Fruit fly (Drosophila melanogaster) whole organism: ENCODE results near the gene His3.3A.

Experiments
- CG8478 ChIP-seq: fragments of >200 bp; optimal IDR thresholded peaks from 2 replicates; lab custom pipeline; 2018; ENCODE audit warnings: inconsistent platforms
- Dll ChIP-seq: fragments of >200 bp; optimal IDR thresholded peaks from 2 replicates; lab custom pipeline; 2017
- pan ChIP-seq: fragments of >200 bp; optimal IDR thresholded peaks from 2 replicates; lab custom pipeline; 2017
- psq ChIP-seq: fragments of >200 bp; optimal IDR thresholded peaks from 2 replicates; lab custom pipeline; 2017
- usp ChIP-seq: fragments of >200 bp; optimal IDR thresholded peaks from 2 replicates; lab custom pipeline; 2017; ENCODE audit warnings: missing biosample characterization, missing genetic modification characterization, mixed read lengths

- TF ChIP-seq pan (no peak), psq (lab: Kevin White, UChicago) (no peak), usp (no peak), Dll (lab: Kevin White, UChicago) (no peak), CG8478 (lab: Kevin White, UChicago) (no peak)
Measured at dm6 chr2L:5020479-5020878, 34.4 kb upstream of the His3.3A start.
